Fruit fly (Drosophila melanogaster): Measurements from ENCODE around the gene shop.
A peak's percentile ranks its signal among the peaks of the same experiment; 100 is the strongest.

shop gene

dm6 chrX:18869489-18870132 is 21.2 kb upstream of the shop start (continued):
- TF ChIP-seq CG30020 (tag; optimal IDR thresholded peaks at IDR 0.05) (no peak), CG31441 (GFP tag; IDR thresholded peaks at IDR 0.05) (no peak; the same call in 1 of the 2 replicates), CG4424 (GFP tag; optimal IDR thresholded peaks at IDR 0.05) (peak; percentile 19), hth (optimal IDR thresholded peaks at IDR 0.05) (no peak), CG34422 (GFP tag; IDR thresholded peaks at IDR 0.05) (peak; percentile 92), Med (GFP tag) (peak; percentile 86), BEAF-32 (GFP tag; optimal IDR thresholded peaks at IDR 0.05) (no peak), CG11696 (GFP tag; IDR thresholded peaks at IDR 0.05) (peak; percentile 95), Fer3 (tag; optimal IDR thresholded peaks at IDR 0.05) (peak; percentile 55), Sin3A (optimal IDR thresholded peaks at IDR 0.05) (no peak), sisA (GFP tag; IDR thresholded peaks at IDR 0.05) (peak; percentile 57), caup (GFP tag; optimal IDR thresholded peaks at IDR 0.05; ENCODE audit: severe bottlenecking) (peak; percentile 40), CG18262 (tag; optimal IDR thresholded peaks at IDR 0.05) (peak; percentile 27), hkb (optimal IDR thresholded peaks at IDR 0.05) (no peak), hkb (GFP tag; IDR thresholded peaks at IDR 0.05) (peak; percentile 82), CG12942 (GFP tag; optimal IDR thresholded peaks at IDR 0.05) (peak; percentile 5), CG2120 (GFP tag; optimal IDR thresholded peaks at IDR 0.05) (no peak), sens-2 (GFP tag; IDR thresholded peaks at IDR 0.05) (no peak; the same call in 1 of the 2 replicates), E2f1 (GFP tag; IDR thresholded peaks at IDR 0.05) (peak; percentile 41; the same call in 1 of the 2 replicates), repo (GFP tag; optimal IDR thresholded peaks at IDR 0.05) (no peak), row (GFP tag; IDR thresholded peaks at IDR 0.05) (peak; percentile 65), B-H1 (GFP tag; IDR thresholded peaks at IDR 0.05) (peak; percentile 41; the same call in 1 of the 3 replicates), CG15696 (tag; optimal IDR thresholded peaks at IDR 0.05) (peak; percentile 13), ac (GFP tag; optimal IDR thresholded peaks at IDR 0.05) (no peak), CG10366 (GFP tag; IDR thresholded peaks at IDR 0.05) (peak; percentile 56), CG17361 (GFP tag; IDR thresholded peaks at IDR 0.05) (peak; percentile 51; the same call in 2 of the 3 replicates), Sry-β (GFP tag; optimal IDR thresholded peaks at IDR 0.05) (peak; percentile 78), CG7963 (GFP tag; IDR thresholded peaks at IDR 0.05; ENCODE audit: partially characterized antibody) (no peak), bsh (GFP tag; optimal IDR thresholded peaks at IDR 0.05) (peak; percentile 36 to 50), fd64A (GFP tag; optimal IDR thresholded peaks at IDR 0.05) (no peak), HmgZ (tag; optimal IDR thresholded peaks at IDR 0.05) (no peak), CG43689 (GFP tag; IDR thresholded peaks at IDR 0.05) (no peak), CG6689 (GFP tag; IDR thresholded peaks at IDR 0.05) (peak; percentile 57), CG9817 (tag; optimal IDR thresholded peaks at IDR 0.05) (peak; percentile 25), CG11093 (GFP tag; IDR thresholded peaks at IDR 0.05) (0 out of 3 replicates have a peak, but pooled peaks have one; percentile 25), NFAT (GFP tag; IDR thresholded peaks at IDR 0.05) (peak; percentile 39; the same call in 1 of the 2 replicates), eve (GFP tag; optimal IDR thresholded peaks at IDR 0.05) (no peak), abd-A (tag; optimal IDR thresholded peaks at IDR 0.05) (no peak), CG17328 (GFP tag; IDR thresholded peaks at IDR 0.05) (peak; percentile 50; the same call in 1 of the 2 replicates), nerfin-2 (GFP tag; IDR thresholded peaks at IDR 0.05; ENCODE audit: partially characterized antibody) (no peak), CG12155 (GFP tag; optimal IDR thresholded peaks at IDR 0.05) (no peak), nom (GFP tag; optimal IDR thresholded peaks at IDR 0.05) (peak; percentile 45), kay (GFP tag; optimal IDR thresholded peaks at IDR 0.05) (peak; percentile 47), sd (tag; optimal IDR thresholded peaks at IDR 0.05) (no peak), CG9932 (GFP tag; IDR thresholded peaks at IDR 0.05) (peak; percentile 37; the same call in 1 of the 2 replicates), lbe (GFP tag; optimal IDR thresholded peaks at IDR 0.05) (peak; percentile 30), rib (GFP tag; IDR thresholded peaks at IDR 0.05) (no peak), CG17829 (tag; optimal IDR thresholded peaks at IDR 0.05) (peak; percentile 12), Mes4 (GFP tag; optimal IDR thresholded peaks at IDR 0.05) (peak; percentile 9), CG1024 (GFP tag; IDR thresholded peaks at IDR 0.05) (peak; percentile 47; the same call in 1 of the 2 replicates), CG11695 (GFP tag; IDR thresholded peaks at IDR 0.05) (peak; percentile 68)
